Worm (Caenorhabditis elegans) whole organism, mixed stage, embryonic: ENCODE data around the gene tsp-13.
A peak's percentile ranks its signal among the peaks of the same experiment; 100 is the strongest.

ENCODE experiments used
- M03D4.4 ChIP-seq: sonication (generic microtip); optimal IDR thresholded peaks from 2 replicates; lab custom pipeline; 2017; ENCODE audit warnings: mild to moderate bottlenecking, missing genetic modification characterization, missing compliant biosample characterization
- bed-3 ChIP-seq: fragments of 200-800 bp; sonication (Bioruptor generic); optimal IDR thresholded peaks from 3 replicates; lab custom pipeline; 2018; ENCODE audit warnings: mild to moderate bottlenecking, missing genetic modification characterization, moderate library complexity, missing compliant biosample characterization
- blmp-1 ChIP-seq: fragments of 150-350 bp; optimal IDR thresholded peaks from 2 replicates; lab custom pipeline; 2014; ENCODE audit warnings: missing biosample characterization, missing genetic modification characterization
- ceh-39 ChIP-seq: fragments of 150-350 bp; optimal IDR thresholded peaks from 2 replicates; lab custom pipeline; 2014; ENCODE audit warnings: missing biosample characterization, missing genetic modification characterization
- ceh-43 ChIP-seq: fragments of 200-800 bp; sonication (Bioruptor generic); optimal IDR thresholded peaks from 2 replicates; lab custom pipeline; 2018; ENCODE audit warnings: mild to moderate bottlenecking, missing genetic modification characterization, moderate library complexity, missing compliant biosample characterization
- ceh-83 ChIP-seq: fragments of 200-800 bp; sonication (Bioruptor generic); optimal IDR thresholded peaks from 2 replicates; lab custom pipeline; 2018; ENCODE audit warnings: mild to moderate bottlenecking, missing genetic modification characterization, missing compliant biosample characterization
- ces-1 ChIP-seq: fragments of 150-350 bp; optimal IDR thresholded peaks from 2 replicates; lab custom pipeline; 2014; ENCODE audit warnings: missing biosample characterization, missing genetic modification reagents, missing genetic modification characterization
- cnd-1 ChIP-seq: fragments of 200-800 bp; sonication (Bioruptor generic); optimal IDR thresholded peaks from 2 replicates; lab custom pipeline; 2018; ENCODE audit warnings: mild to moderate bottlenecking, missing genetic modification characterization, missing compliant biosample characterization
- drap-1 ChIP-seq: fragments of 200-800 bp; sonication (Bioruptor generic); optimal IDR thresholded peaks from 3 replicates; lab custom pipeline; 2018; ENCODE audit warnings: mild to moderate bottlenecking, missing genetic modification characterization, missing compliant biosample characterization
- elt-1 ChIP-seq: sonication (generic microtip); optimal IDR thresholded peaks from 2 replicates; lab custom pipeline; 2017; ENCODE audit warnings: missing genetic modification characterization, mild to moderate bottlenecking, missing compliant biosample characterization, antibody characterized with exemption, moderate library complexity, borderline replicate concordance; ENCODE audit not compliant: insufficient read depth
- elt-3 ChIP-seq: fragments of 150-350 bp; optimal IDR thresholded peaks from 2 replicates; lab custom pipeline; 2014; ENCODE audit warnings: missing biosample characterization, missing genetic modification characterization
- flh-1 ChIP-seq: fragments of 200-800 bp; sonication (Bioruptor generic); optimal IDR thresholded peaks from 2 replicates; lab custom pipeline; 2018; ENCODE audit warnings: mild to moderate bottlenecking, missing genetic modification characterization, moderate library complexity, missing compliant biosample characterization
- hlh-1 ChIP-seq: fragments of 150-350 bp; optimal IDR thresholded peaks from 2 replicates; lab custom pipeline; 2014; ENCODE audit warnings: missing biosample characterization, missing genetic modification reagents, missing genetic modification characterization
- lin-13 ChIP-seq: fragments of 150-350 bp; optimal IDR thresholded peaks from 2 replicates; lab custom pipeline; 2014; ENCODE audit warnings: missing biosample characterization, missing genetic modification characterization
- lin-32 ChIP-seq: fragments of 200-800 bp; sonication (Bioruptor generic); optimal IDR thresholded peaks from 2 replicates; lab custom pipeline; 2018; ENCODE audit warnings: mild to moderate bottlenecking, missing genetic modification characterization, missing compliant biosample characterization
- lsy-2 ChIP-seq: fragments of 150-350 bp; optimal IDR thresholded peaks from 2 replicates; lab custom pipeline; 2014; ENCODE audit warnings: missing biosample characterization, missing genetic modification characterization
- mab-5 ChIP-seq: fragments of 150-350 bp; optimal IDR thresholded peaks from 2 replicates; lab custom pipeline; 2014; ENCODE audit warnings: missing biosample characterization, missing genetic modification characterization
- mep-1 ChIP-seq: fragments of 150-350 bp; optimal IDR thresholded peaks from 2 replicates; lab custom pipeline; 2017; ENCODE audit warnings: missing biosample characterization, missing genetic modification reagents, missing genetic modification characterization, inconsistent platforms
- mls-2 ChIP-seq: sonication (generic microtip); optimal IDR thresholded peaks from 2 replicates; lab custom pipeline; 2016; ENCODE audit warnings: mild to moderate bottlenecking, missing genetic modification characterization, moderate library complexity, missing compliant biosample characterization
- nhr-12 ChIP-seq: fragments of 150-350 bp; optimal IDR thresholded peaks from 2 replicates; lab custom pipeline; 2014; ENCODE audit warnings: missing biosample characterization, missing genetic modification characterization
- nhr-2 ChIP-seq: fragments of 150-350 bp; optimal IDR thresholded peaks from 2 replicates; lab custom pipeline; 2014; ENCODE audit warnings: missing biosample characterization, missing genetic modification characterization
- nhr-237 ChIP-seq: fragments of 150-350 bp; optimal IDR thresholded peaks from 2 replicates; lab custom pipeline; 2014; ENCODE audit warnings: missing biosample characterization, missing genetic modification characterization
- nhr-28 ChIP-seq: fragments of 150-350 bp; optimal IDR thresholded peaks from 2 replicates; lab custom pipeline; 2014; ENCODE audit warnings: missing biosample characterization, missing genetic modification characterization
- pha-4 ChIP-seq: fragments of 150-350 bp; optimal IDR thresholded peaks from 2 replicates; lab custom pipeline; 2018; ENCODE audit warnings: missing biosample characterization, missing genetic modification reagents, missing genetic modification characterization
- sem-2 ChIP-seq: fragments of 200-800 bp; sonication (Bioruptor generic); optimal IDR thresholded peaks from 2 replicates; lab custom pipeline; 2018; ENCODE audit warnings: mild to moderate bottlenecking, missing genetic modification characterization, missing compliant biosample characterization
- snpc-4 ChIP-seq: fragments of 150-350 bp; optimal IDR thresholded peaks from 2 replicates; lab custom pipeline; 2014; ENCODE audit warnings: missing biosample characterization, missing genetic modification characterization
- sptf-1 ChIP-seq: sonication (generic microtip); optimal IDR thresholded peaks from 2 replicates; lab custom pipeline; 2017; ENCODE audit warnings: mild to moderate bottlenecking, missing genetic modification characterization, moderate library complexity, missing compliant biosample characterization
- tbx-8 ChIP-seq: fragments of 200-800 bp; sonication (Bioruptor generic); optimal IDR thresholded peaks from 2 replicates; lab custom pipeline; 2018; ENCODE audit warnings: mild to moderate bottlenecking, missing genetic modification characterization, moderate library complexity, missing compliant biosample characterization
- unc-39 ChIP-seq: fragments of 150-350 bp; optimal IDR thresholded peaks from 2 replicates; lab custom pipeline; 2014; ENCODE audit warnings: missing biosample characterization, missing genetic modification characterization
- unc-62 ChIP-seq: fragments of 150-350 bp; optimal IDR thresholded peaks from 2 replicates; lab custom pipeline; 2014; ENCODE audit warnings: missing biosample characterization, missing genetic modification reagents, missing genetic modification characterization
- zip-8 ChIP-seq: fragments of 150-350 bp; optimal IDR thresholded peaks from 2 replicates; lab custom pipeline; 2014; ENCODE audit warnings: missing biosample characterization, missing genetic modification characterization
- ztf-11 ChIP-seq: fragments of 150-350 bp; optimal IDR thresholded peaks from 2 replicates; lab custom pipeline; 2014; ENCODE audit warnings: missing biosample characterization, missing genetic modification characterization

Gene tsp-13

DNA sequence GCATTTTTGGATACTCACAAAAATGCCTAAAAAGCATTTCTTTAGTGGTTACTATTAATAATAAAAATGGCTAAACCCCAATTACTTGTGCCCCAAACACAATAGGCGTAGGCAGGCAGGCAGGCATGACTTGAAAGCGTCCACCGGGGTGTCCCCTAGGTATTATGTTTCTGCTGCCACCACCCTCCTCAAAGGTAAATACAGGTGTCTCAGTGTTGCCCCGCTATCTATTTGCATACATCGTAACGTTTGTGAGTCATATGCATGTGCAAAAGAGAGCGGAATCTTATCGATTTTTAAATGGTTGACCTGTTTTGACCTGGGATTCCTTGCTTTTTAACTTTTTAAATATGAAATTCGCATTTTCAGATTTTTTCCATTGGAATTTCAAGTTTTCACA lies 662 bp upstream of the tsp-13 start:
- TF ChIP-seq pha-4 (tag; lab: Kevin White, UChicago) (peak; percentile 47), flh-1 (GFP tag; lab: Kevin White, UChicago) (no peak), tbx-8 (GFP tag; lab: Kevin White, UChicago) (no peak), nhr-2 (tag; lab: Kevin White, UChicago) (peak; percentile 6)

ce11 chrV:19158664-19159063 lies 4.8 kb downstream of the tsp-13 start, which contains the start of gene Y39B6A.5:
Gene Y39B6A.5, minus strand, starts transcription at chrV:19158877.
- no peak for TF ChIP-seq lin-32 (GFP tag; lab: Kevin White, UChicago)
- no peak for TF ChIP-seq snpc-4
- TF ChIP-seq ceh-83 (GFP tag; lab: Kevin White, UChicago) = no peak
- TF ChIP-seq hlh-1 (tag; lab: Kevin White, UChicago) = no peak
- TF ChIP-seq sem-2 (GFP tag; lab: Kevin White, UChicago) = no peak
- no peak for TF ChIP-seq ztf-11 (tag; lab: Kevin White, UChicago)
- TF ChIP-seq ceh-43 (GFP tag; lab: Kevin White, UChicago) = no peak
- no peak for TF ChIP-seq ces-1
- no peak for TF ChIP-seq M03D4.4
- no peak for TF ChIP-seq flh-1 (GFP tag; lab: Kevin White, UChicago)
- no peak for TF ChIP-seq pha-4 (tag; lab: Kevin White, UChicago)
- no peak for TF ChIP-seq elt-1 (tag; lab: Kevin White, UChicago)

DNA sequence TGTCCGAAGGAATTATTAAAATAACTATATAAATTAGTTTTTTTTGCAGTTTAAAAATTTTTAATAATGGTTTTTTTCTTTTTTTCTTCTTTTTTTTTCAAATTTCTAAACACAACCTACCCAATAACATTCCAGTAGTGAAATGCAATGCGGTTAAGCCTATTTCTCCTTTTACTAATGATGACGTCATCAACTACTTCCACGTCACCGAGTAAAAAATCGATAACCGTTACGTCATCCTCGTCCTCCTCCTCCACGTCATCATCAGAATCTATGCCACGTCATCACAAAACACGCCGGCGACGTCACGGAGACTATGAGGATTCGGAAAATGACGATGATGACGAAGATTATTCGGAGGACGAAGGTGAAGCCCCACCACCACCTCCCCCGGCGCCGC lies 20.7 kb downstream of the tsp-13 start, which contains the start of gene hot-2:
Gene hot-2, plus strand, starts transcription at position 134 of the 400 bp plus-strand sequence.
- peak; percentile 98 for TF ChIP-seq zip-8 (tag; lab: Kevin White, UChicago)
- no peak for TF ChIP-seq mep-1 (tag; lab: Kevin White, UChicago)
- TF ChIP-seq bed-3 (GFP tag; lab: Kevin White, UChicago) = no peak
- no peak for TF ChIP-seq unc-62 (GFP tag; lab: Kevin White, UChicago)

ce11 chrV:19175714-19176113 lies 21.8 kb downstream of the tsp-13 start:
- no peak for TF ChIP-seq hlh-1 (tag; lab: Kevin White, UChicago)
- TF ChIP-seq ztf-11 (tag; lab: Kevin White, UChicago) = no peak

- TF ChIP-seq unc-62 (GFP tag; lab: Kevin White, UChicago) (no peak), sem-2 (GFP tag; lab: Kevin White, UChicago) (no peak), ces-1 (peak; percentile 85), elt-3 (tag; lab: Kevin White, UChicago) (no peak)
Measured at ce11 chrV:19177070-19177469, 23.2 kb downstream of the tsp-13 start.

DNA sequence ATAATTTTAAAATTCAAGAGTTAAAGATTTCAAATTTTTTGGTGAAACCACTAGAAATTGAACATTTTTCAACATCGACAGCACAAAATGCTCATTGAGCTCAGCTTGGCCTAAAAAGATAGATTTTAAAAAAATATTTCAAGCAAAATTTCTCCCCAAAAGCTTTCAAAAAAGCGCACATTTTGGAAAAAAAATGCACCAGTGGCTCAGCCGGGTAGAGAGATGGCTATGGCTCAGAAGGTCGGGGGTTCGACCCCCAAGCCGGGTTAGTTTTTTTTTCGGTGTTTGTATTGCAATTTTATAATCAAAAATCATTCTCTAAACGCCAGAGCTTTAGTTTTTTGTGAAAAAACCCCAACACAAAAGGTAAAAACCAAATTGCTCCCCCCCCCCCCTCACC lies 23.9 kb downstream of the tsp-13 start:
- TF ChIP-seq mab-5 (tag; lab: Kevin White, UChicago) = no peak
- no peak for TF ChIP-seq lin-13 (tag; lab: Kevin White, UChicago)
- TF ChIP-seq pha-4 (tag; lab: Kevin White, UChicago) = no peak
- TF ChIP-seq ceh-43 (GFP tag; lab: Kevin White, UChicago) = no peak
- no peak for TF ChIP-seq nhr-237 (tag; lab: Kevin White, UChicago)
- TF ChIP-seq mls-2 (tag; lab: Kevin White, UChicago) = no peak
- TF ChIP-seq nhr-12 (tag; lab: Kevin White, UChicago) = no peak
- no peak for TF ChIP-seq blmp-1 (tag; lab: Kevin White, UChicago)
- no peak for TF ChIP-seq mep-1 (tag; lab: Kevin White, UChicago)
- no peak for TF ChIP-seq sptf-1 (tag; lab: Kevin White, UChicago)

DNA sequence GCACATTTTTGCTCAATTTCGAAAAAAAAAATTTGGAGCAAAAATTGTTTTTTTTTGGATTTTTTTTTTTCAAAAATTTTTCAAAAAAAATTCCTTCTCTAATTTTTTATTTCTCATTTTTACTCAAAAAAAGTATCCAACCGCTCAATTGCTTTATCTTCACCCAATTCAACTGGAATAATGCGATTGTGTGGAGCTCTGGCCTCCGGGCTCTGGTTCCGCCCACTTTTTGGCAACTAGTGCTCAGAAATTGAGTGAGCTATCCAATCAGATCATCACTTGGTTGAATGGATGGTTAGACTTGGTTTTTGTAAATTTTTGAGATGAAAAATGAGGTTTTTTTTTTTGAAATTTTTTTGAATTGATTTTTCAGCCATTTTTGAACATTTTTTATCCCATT lies 25.0 kb downstream of the tsp-13 start:
- TF ChIP-seq bed-3 (GFP tag; lab: Kevin White, UChicago) (no peak), ces-1 (peak; percentile 70)

- no peak for TF ChIP-seq drap-1 (GFP tag; lab: Kevin White, UChicago)
- TF ChIP-seq tbx-8 (GFP tag; lab: Kevin White, UChicago) = no peak
- TF ChIP-seq ceh-83 (GFP tag; lab: Kevin White, UChicago) = no peak
- TF ChIP-seq bed-3 (GFP tag; lab: Kevin White, UChicago) = no peak
- TF ChIP-seq nhr-2 (tag; lab: Kevin White, UChicago) = no peak
- TF ChIP-seq mep-1 (tag; lab: Kevin White, UChicago) = no peak
- no peak for TF ChIP-seq ces-1
- TF ChIP-seq nhr-28 (tag; lab: Kevin White, UChicago) = no peak
- peak; percentile 45 for TF ChIP-seq lsy-2
- peak; percentile 83 for TF ChIP-seq unc-62 (GFP tag; lab: Kevin White, UChicago)
- no peak for TF ChIP-seq flh-1 (GFP tag; lab: Kevin White, UChicago)
- no peak for TF ChIP-seq unc-39 (tag; lab: Kevin White, UChicago)
- no peak for TF ChIP-seq blmp-1 (tag; lab: Kevin White, UChicago)
- no peak for TF ChIP-seq sptf-1 (tag; lab: Kevin White, UChicago)
- no peak for TF ChIP-seq sem-2 (GFP tag; lab: Kevin White, UChicago)
- TF ChIP-seq cnd-1 (tag; lab: Kevin White, UChicago) = no peak
- TF ChIP-seq hlh-1 (tag; lab: Kevin White, UChicago) = peak; percentile 38
- TF ChIP-seq ceh-39 = no peak
- no peak for TF ChIP-seq M03D4.4
- no peak for TF ChIP-seq pha-4 (tag; lab: Kevin White, UChicago)
- no peak for TF ChIP-seq nhr-237 (tag; lab: Kevin White, UChicago)
- TF ChIP-seq mab-5 (tag; lab: Kevin White, UChicago) = no peak
- TF ChIP-seq lin-13 (tag; lab: Kevin White, UChicago) = no peak
- TF ChIP-seq elt-1 (tag; lab: Kevin White, UChicago) = no peak
- no peak for TF ChIP-seq ceh-43 (GFP tag; lab: Kevin White, UChicago)
Measured at ce11 chrV:19181684-19182083, 27.8 kb downstream of the tsp-13 start.
